Fruit fly (Drosophila melanogaster): ENCODE results near the gene Six4.

Six4 gene

dm6 chr3L:20784812-20785671 lies 7.5 kb downstream of the Six4 start (continued):
- TF ChIP-seq danr (GFP tag; IDR thresholded peaks at IDR 0.05) (no peak), Camta (GFP tag; optimal IDR thresholded peaks at IDR 0.05) (no peak), CG30431 (GFP tag; optimal IDR thresholded peaks at IDR 0.05) (peak; percentile 13), kah (GFP tag; optimal IDR thresholded peaks at IDR 0.05) (peak; percentile 70), tio (GFP tag; optimal IDR thresholded peaks at IDR 0.05) (no peak), HLH54F (GFP tag; optimal IDR thresholded peaks at IDR 0.05) (peak; percentile 2), Aef1 (GFP tag; IDR thresholded peaks at IDR 0.05) (no peak), CG11456 (GFP tag; IDR thresholded peaks at IDR 0.05) (no peak), Atf3 (GFP tag; optimal IDR thresholded peaks at IDR 0.05) (no peak), lilli (GFP tag; optimal IDR thresholded peaks at IDR 0.05) (peak; percentile 23), CG17186 (GFP tag; optimal IDR thresholded peaks at IDR 0.05) (peak; percentile 26), Mes4 (GFP tag; optimal IDR thresholded peaks at IDR 0.05) (no peak), B-H2 (GFP tag; optimal IDR thresholded peaks at IDR 0.05) (peak; percentile 32), Hr51 (GFP tag; optimal IDR thresholded peaks at IDR 0.05) (peak; percentile 50 to 58), CG7271 (tag; optimal IDR thresholded peaks at IDR 0.05) (no peak), MESR4 (GFP tag; optimal IDR thresholded peaks at IDR 0.05) (no peak), emc (GFP tag; optimal IDR thresholded peaks at IDR 0.05) (no peak), CTCF (GFP tag; optimal IDR thresholded peaks at IDR 0.05) (peak; percentile 15), CG3281 (GFP tag; optimal IDR thresholded peaks at IDR 0.05) (peak; percentile 68), CG7839 (tag; optimal IDR thresholded peaks at IDR 0.05) (peak; percentile 50), mld (GFP tag; IDR thresholded peaks at IDR 0.05; ENCODE audit: partially characterized antibody) (no peak), exex (tag; optimal IDR thresholded peaks at IDR 0.05) (peak; percentile 5), chinmo (GFP tag; IDR thresholded peaks at IDR 0.05; ENCODE audit: partially characterized antibody) (peak; percentile 79; the same call in 3 of the 4 replicates), Sry-δ (GFP tag; optimal IDR thresholded peaks at IDR 0.05) (peak; percentile 18), Hand (GFP tag; optimal IDR thresholded peaks at IDR 0.05) (peak; percentile 8), Sin3A (optimal IDR thresholded peaks at IDR 0.05) (no peak), Vsx1 (GFP tag; optimal IDR thresholded peaks at IDR 0.05) (peak; percentile 13), sc (optimal IDR thresholded peaks at IDR 0.05) (no peak), sc (GFP tag; optimal IDR thresholded peaks at IDR 0.05) (no peak), p53 (GFP tag; optimal IDR thresholded peaks at IDR 0.05) (no peak), CG33213 (GFP tag; optimal IDR thresholded peaks at IDR 0.05) (no peak), CG7963 (GFP tag; IDR thresholded peaks at IDR 0.05; ENCODE audit: partially characterized antibody) (no peak), CG10147 (GFP tag; optimal IDR thresholded peaks at IDR 0.05) (peak; percentile 48), CoRest (tag; optimal IDR thresholded peaks at IDR 0.05) (peak; percentile 63), CG6689 (GFP tag; IDR thresholded peaks at IDR 0.05) (no peak), mirr (GFP tag; optimal IDR thresholded peaks at IDR 0.05) (peak; percentile 75), PHDP (tag; optimal IDR thresholded peaks at IDR 0.05) (peak; percentile 10), h (optimal IDR thresholded peaks at IDR 0.05) (no peak), CG2678 (tag; optimal IDR thresholded peaks at IDR 0.05) (peak; percentile 68), CG14667 (GFP tag; IDR thresholded peaks at IDR 0.05) (no peak), CG16779 (GFP tag; IDR thresholded peaks at IDR 0.05) (no peak), CG13894 (tag; optimal IDR thresholded peaks at IDR 0.05) (peak; percentile 78), grn (GFP tag; optimal IDR thresholded peaks at IDR 0.05) (peak; percentile 92), eve (GFP tag; optimal IDR thresholded peaks at IDR 0.05) (no peak), Side (GFP tag; optimal IDR thresholded peaks at IDR 0.05) (peak; percentile 57), CG9876 (GFP tag; optimal IDR thresholded peaks at IDR 0.05) (peak; percentile 15), al (GFP tag; IDR thresholded peaks at IDR 0.05) (no peak), tna (GFP tag; IDR thresholded peaks at IDR 0.05; ENCODE audit: partially characterized antibody) (no peak), Doc2 (GFP tag; IDR thresholded peaks at IDR 0.05) (no peak), yki (optimal IDR thresholded peaks at IDR 0.05) (peak; percentile 72), Hmx (GFP tag; optimal IDR thresholded peaks at IDR 0.05) (peak; percentile 2)

All from whole organism, embryonic.